Worm (Caenorhabditis elegans) whole organism, L2 larva: ENCODE results near the gene gly-9.

Experiments used
- C34F6.9 ChIP-seq: fragments of 150-350 bp; optimal IDR thresholded peaks from 2 replicates; lab custom pipeline; 2014; ENCODE audit warnings: missing biosample characterization, missing genetic modification characterization
- F13H6.1 ChIP-seq: sonication (generic microtip); optimal IDR thresholded peaks from 2 replicates; lab custom pipeline; 2016; ENCODE audit warnings: missing genetic modification characterization, missing compliant biosample characterization
- R02D3.7 ChIP-seq: fragments of 150-350 bp; optimal IDR thresholded peaks from 2 replicates; lab custom pipeline; 2014; ENCODE audit warnings: missing biosample characterization, missing genetic modification characterization
- Y55F3AM.14 ChIP-seq: fragments of 200-800 bp; sonication (Bioruptor generic); optimal IDR thresholded peaks from 2 replicates; lab custom pipeline; 2018; ENCODE audit warnings: mild to moderate bottlenecking, missing genetic modification characterization, missing compliant biosample characterization
- ZK546.5 ChIP-seq: sonication (generic microtip); optimal IDR thresholded peaks from 2 replicates; lab custom pipeline; 2017; ENCODE audit warnings: missing biosample characterization, missing genetic modification characterization
- ama-1 ChIP-seq: fragments of 150-350 bp; optimal IDR thresholded peaks from 2 replicates; lab custom pipeline; 2018; ENCODE audit warnings: inconsistent platforms
- blmp-1 ChIP-seq: sonication (generic microtip); optimal IDR thresholded peaks from 2 replicates; lab custom pipeline; 2017; ENCODE audit warnings: missing genetic modification characterization, mild to moderate bottlenecking, missing compliant biosample characterization, antibody characterized with exemption, moderate library complexity; ENCODE audit not compliant: insufficient read depth
- crh-2 ChIP-seq: sonication (generic microtip); optimal IDR thresholded peaks from 2 replicates; lab custom pipeline; 2017; ENCODE audit warnings: missing biosample characterization, missing genetic modification characterization
- dmd-4 ChIP-seq: sonication (generic microtip); optimal IDR thresholded peaks from 2 replicates; lab custom pipeline; 2017; ENCODE audit warnings: missing biosample characterization, missing genetic modification characterization
- egl-27 ChIP-seq: sonication (generic microtip); optimal IDR thresholded peaks from 3 replicates; lab custom pipeline; 2017; ENCODE audit warnings: missing biosample characterization, missing genetic modification reagents, missing genetic modification characterization
- elt-1 ChIP-seq: fragments of 150-350 bp; optimal IDR thresholded peaks from 2 replicates; lab custom pipeline; 2014; ENCODE audit warnings: missing biosample characterization, missing genetic modification characterization
- fos-1 ChIP-seq: fragments of 150-350 bp; optimal IDR thresholded peaks from 2 replicates; lab custom pipeline; 2014; ENCODE audit warnings: missing biosample characterization, missing genetic modification characterization
- gmeb-1 ChIP-seq: fragments of 150-350 bp; optimal IDR thresholded peaks from 2 replicates; lab custom pipeline; 2014; ENCODE audit warnings: missing biosample characterization, missing genetic modification characterization
- lin-11 ChIP-seq: fragments of 150-350 bp; sonication (generic microtip); optimal IDR thresholded peaks from 2 replicates; lab custom pipeline; 2014; ENCODE audit warnings: missing biosample characterization, missing genetic modification characterization, inconsistent platforms, mixed read lengths
- lin-13 ChIP-seq: fragments of 150-350 bp; optimal IDR thresholded peaks from 2 replicates; lab custom pipeline; 2014; ENCODE audit warnings: missing biosample characterization, missing genetic modification reagents, missing genetic modification characterization
- lin-39 ChIP-seq: fragments of 150-350 bp; optimal IDR thresholded peaks from 2 replicates; lab custom pipeline; 2014; ENCODE audit warnings: missing biosample characterization, missing genetic modification reagents, missing genetic modification characterization
- lsy-2 ChIP-seq, 2 experiments: fragments of 150-350 bp in 1 of 2; sonication (generic microtip) in 1 of 2; optimal IDR thresholded peaks; 2 replicates each; lab custom pipeline; 2014 to 2017; ENCODE audit warnings: missing biosample characterization in 2 of 2, missing genetic modification characterization in 2 of 2
- mab-5 ChIP-seq: fragments of 150-350 bp; optimal IDR thresholded peaks from 2 replicates; lab custom pipeline; 2014; ENCODE audit warnings: missing biosample characterization, missing genetic modification characterization
- mdl-1 ChIP-seq, 2 experiments: fragments of 150-350 bp in 1 of 2; sonication (generic microtip) in 1 of 2; optimal IDR thresholded peaks; 2 replicates each; lab custom pipeline; 2017; ENCODE audit warnings: missing biosample characterization in 2 of 2, missing genetic modification characterization in 2 of 2
- nhr-10 ChIP-seq: sonication (generic microtip); optimal IDR thresholded peaks from 2 replicates; lab custom pipeline; 2017; ENCODE audit warnings: missing biosample characterization, missing genetic modification characterization
- nhr-11 ChIP-seq: fragments of 150-350 bp; optimal IDR thresholded peaks from 2 replicates; lab custom pipeline; 2014; ENCODE audit warnings: missing biosample characterization, missing genetic modification characterization
- nhr-12 ChIP-seq: fragments of 150-350 bp; optimal IDR thresholded peaks from 2 replicates; lab custom pipeline; 2014; ENCODE audit warnings: missing biosample characterization, missing genetic modification characterization
- nhr-129 ChIP-seq: fragments of 150-350 bp; optimal IDR thresholded peaks from 2 replicates; lab custom pipeline; 2014; ENCODE audit warnings: missing biosample characterization, missing genetic modification characterization
- nhr-21 ChIP-seq: fragments of 150-350 bp; optimal IDR thresholded peaks from 2 replicates; lab custom pipeline; 2014; ENCODE audit warnings: missing biosample characterization, missing genetic modification characterization
- nhr-23 ChIP-seq: fragments of 150-350 bp; optimal IDR thresholded peaks from 2 replicates; lab custom pipeline; 2014; ENCODE audit warnings: missing biosample characterization, missing genetic modification reagents, missing genetic modification characterization
- nhr-237 ChIP-seq: fragments of 150-350 bp; optimal IDR thresholded peaks from 2 replicates; lab custom pipeline; 2014; ENCODE audit warnings: missing biosample characterization, missing genetic modification characterization
- nhr-25 ChIP-seq: fragments of 150-350 bp; sonication (generic microtip); optimal IDR thresholded peaks from 3 replicates; lab custom pipeline; 2014; ENCODE audit warnings: missing biosample characterization, missing genetic modification characterization
- nhr-6 ChIP-seq: fragments of 150-350 bp; optimal IDR thresholded peaks from 2 replicates; lab custom pipeline; 2014; ENCODE audit warnings: missing biosample characterization, missing genetic modification characterization
- nhr-77 ChIP-seq: fragments of 150-350 bp; optimal IDR thresholded peaks from 2 replicates; lab custom pipeline; 2014; ENCODE audit warnings: missing biosample characterization, missing genetic modification characterization
- peb-1 ChIP-seq: fragments of 150-350 bp; optimal IDR thresholded peaks from 2 replicates; lab custom pipeline; 2014; ENCODE audit warnings: missing biosample characterization, missing genetic modification characterization
- sem-4 ChIP-seq: fragments of 150-350 bp; optimal IDR thresholded peaks from 2 replicates; lab custom pipeline; 2014; ENCODE audit warnings: missing biosample characterization, missing genetic modification reagents, missing genetic modification characterization
- skn-1 ChIP-seq: sonication (generic microtip); optimal IDR thresholded peaks from 2 replicates; lab custom pipeline; 2017; ENCODE audit warnings: missing biosample characterization, missing genetic modification characterization
- sma-3 ChIP-seq: sonication (generic microtip); optimal IDR thresholded peaks from 2 replicates; lab custom pipeline; 2016; ENCODE audit warnings: missing genetic modification reagents, missing genetic modification characterization, missing compliant biosample characterization
- sma-9 ChIP-seq, 2 experiments: fragments of 150-350 bp in 1 of 2; sonication (generic microtip) in 1 of 2; optimal IDR thresholded peaks; 2 replicates each; lab custom pipeline; 2014 to 2016; ENCODE audit warnings: missing genetic modification characterization in 2 of 2, mild to moderate bottlenecking in 1 of 2, missing biosample characterization in 1 of 2, missing compliant biosample characterization in 1 of 2, missing genetic modification reagents in 1 of 2, moderate library complexity in 1 of 2
- snpc-4 ChIP-seq: fragments of 150-350 bp; optimal IDR thresholded peaks from 2 replicates; lab custom pipeline; 2014; ENCODE audit warnings: missing biosample characterization, missing genetic modification characterization
- unc-39 ChIP-seq: fragments of 150-350 bp; optimal IDR thresholded peaks from 2 replicates; lab custom pipeline; 2014; ENCODE audit warnings: missing biosample characterization, missing genetic modification characterization
- unc-55 ChIP-seq: fragments of 150-350 bp; sonication (generic microtip); optimal IDR thresholded peaks from 3 replicates; lab custom pipeline; 2014; ENCODE audit warnings: missing biosample characterization, missing genetic modification reagents, missing genetic modification characterization
- unc-62 ChIP-seq: fragments of 150-350 bp; optimal IDR thresholded peaks from 2 replicates; lab custom pipeline; 2014; ENCODE audit warnings: missing biosample characterization, missing genetic modification reagents, missing genetic modification characterization
- zag-1 ChIP-seq: fragments of 150-350 bp; optimal IDR thresholded peaks from 2 replicates; lab custom pipeline; 2014; ENCODE audit warnings: missing biosample characterization, missing genetic modification characterization
- ztf-1 ChIP-seq: fragments of 200-800 bp; sonication (Bioruptor generic); conservative IDR thresholded peaks from 2 replicates; pipeline ENCODE4 v1.3.6; 2022; ENCODE audit warnings: missing genetic modification characterization, missing compliant biosample characterization
- ztf-11 ChIP-seq: sonication (generic microtip); optimal IDR thresholded peaks from 2 replicates; lab custom pipeline; 2017; ENCODE audit warnings: missing biosample characterization, missing genetic modification characterization
- ztf-4 ChIP-seq: fragments of 150-350 bp; optimal IDR thresholded peaks from 2 replicates; lab custom pipeline; 2014; ENCODE audit warnings: missing biosample characterization, missing genetic modification characterization

The gly-9 gene

ce11 chrIII:11238790-11239189, 51.6 kb downstream of the gly-9 start:
- TF ChIP-seq sma-9 (GFP tag; optimal IDR thresholded peaks at IDR 0.05; lab: Kevin White, UChicago) (no peak), sma-9 (tag; optimal IDR thresholded peaks at IDR 0.05; lab: Kevin White, UChicago) (no peak), unc-62 (GFP tag; lab: Kevin White, UChicago) (no peak), nhr-12 (tag; lab: Kevin White, UChicago) (no peak), sem-4 (tag; lab: Kevin White, UChicago) (no peak), ztf-1 (GFP tag; lab: Robert Waterston, UW) (no peak), nhr-129 (tag; lab: Kevin White, UChicago) (no peak), unc-39 (tag; lab: Kevin White, UChicago) (no peak), nhr-10 (tag; lab: Kevin White, UChicago) (no peak), F13H6.1 (tag; lab: Kevin White, UChicago) (no peak), ztf-11 (tag; lab: Kevin White, UChicago) (no peak), C34F6.9 (no peak), mdl-1 (tag; optimal IDR thresholded peaks at IDR 0.05; lab: Kevin White, UChicago) (no peak), peb-1 (no peak), crh-2 (tag; lab: Kevin White, UChicago) (no peak), mab-5 (tag; lab: Kevin White, UChicago) (no peak), skn-1 (tag; lab: Kevin White, UChicago) (no peak), lsy-2 (tag; optimal IDR thresholded peaks at IDR 0.05; lab: Kevin White, UChicago) (no peak)

- no peak for TF ChIP-seq nhr-25
- no peak for TF ChIP-seq nhr-237
- no peak for TF ChIP-seq nhr-11 (tag; lab: Kevin White, UChicago)
- TF ChIP-seq nhr-10 (tag; lab: Kevin White, UChicago) = no peak
- no peak for TF ChIP-seq lin-11 (tag; lab: Kevin White, UChicago)
- TF ChIP-seq R02D3.7 (tag; lab: Kevin White, UChicago) = no peak
- TF ChIP-seq crh-2 (tag; lab: Kevin White, UChicago) = no peak
- no peak for TF ChIP-seq ama-1 (lab: Kevin White, UChicago)
- TF ChIP-seq Y55F3AM.14 (GFP tag; lab: Kevin White, UChicago) = no peak
- no peak for TF ChIP-seq mab-5 (tag; lab: Kevin White, UChicago)
- TF ChIP-seq nhr-23 (tag; lab: Kevin White, UChicago) = no peak
- no peak for TF ChIP-seq ZK546.5 (tag; lab: Kevin White, UChicago)
- no peak for TF ChIP-seq unc-39 (tag; lab: Kevin White, UChicago)
- no peak for TF ChIP-seq lin-39
These were observed 52.1 kb downstream of the gly-9 start for ce11 chrIII:11238309-11238708.

ce11 chrIII:11237741-11238140, 52.6 kb downstream of the gly-9 start:
- TF ChIP-seq R02D3.7 (tag; lab: Kevin White, UChicago) (no peak), sma-3 (GFP tag; lab: Kevin White, UChicago) (no peak), zag-1 (tag; lab: Kevin White, UChicago) (no peak), nhr-12 (tag; lab: Kevin White, UChicago) (no peak), crh-2 (tag; lab: Kevin White, UChicago) (no peak), Y55F3AM.14 (GFP tag; lab: Kevin White, UChicago) (no peak), nhr-129 (tag; lab: Kevin White, UChicago) (no peak), nhr-77 (tag; lab: Kevin White, UChicago) (no peak), skn-1 (tag; lab: Kevin White, UChicago) (no peak), elt-1 (no peak), mab-5 (tag; lab: Kevin White, UChicago) (no peak), peb-1 (no peak), egl-27 (tag; lab: Kevin White, UChicago) (no peak), dmd-4 (tag; lab: Kevin White, UChicago) (no peak), nhr-6 (tag; lab: Kevin White, UChicago) (no peak), lin-39 (no peak)
- TF ChIP-seq, all 48 proteins: peak for 0

ce11 chrIII:11236788-11237187, 53.6 kb downstream of the gly-9 start, which contains the start of the genes Y47D3A.14 and aakb-2:
Gene Y47D3A.14, minus strand, starts transcription at chrIII:11236868.
Gene aakb-2, plus strand, starts transcription at chrIII:11237143.
- TF ChIP-seq crh-2 (tag; lab: Kevin White, UChicago) = peak; percentile 43
- TF ChIP-seq nhr-10 (tag; lab: Kevin White, UChicago) = no peak
- TF ChIP-seq zag-1 (tag; lab: Kevin White, UChicago) = no peak
- peak; percentile 57 for TF ChIP-seq lin-11 (tag; lab: Kevin White, UChicago)
- no peak for TF ChIP-seq Y55F3AM.14 (GFP tag; lab: Kevin White, UChicago)
- TF ChIP-seq unc-55 = peak; percentile 77
- no peak for TF ChIP-seq blmp-1 (tag; lab: Kevin White, UChicago)
- TF ChIP-seq fos-1 (tag; lab: Kevin White, UChicago) = no peak
- TF ChIP-seq ztf-4 = peak; percentile 7
- TF ChIP-seq sma-9 (GFP tag; optimal IDR thresholded peaks at IDR 0.05; lab: Kevin White, UChicago) = peak; percentile 57
- no peak for TF ChIP-seq sma-9 (tag; optimal IDR thresholded peaks at IDR 0.05; lab: Kevin White, UChicago)
- TF ChIP-seq lin-13 (GFP tag; lab: Kevin White, UChicago) = peak; percentile 36
- TF ChIP-seq lsy-2 (tag; optimal IDR thresholded peaks at IDR 0.05; lab: Kevin White, UChicago) = peak in 1 of 2 experiments; percentile 62
- TF ChIP-seq gmeb-1 (tag; lab: Kevin White, UChicago) = peak; percentile 40
- TF ChIP-seq sma-3 (GFP tag; lab: Kevin White, UChicago) = peak; percentile 45
- peak; percentile 56 for TF ChIP-seq C34F6.9
- TF ChIP-seq nhr-21 (tag; lab: Kevin White, UChicago) = peak; percentile 25
- no peak for TF ChIP-seq elt-1
- peak; percentile 34 for TF ChIP-seq snpc-4 (tag; lab: Kevin White, UChicago)
- TF ChIP-seq F13H6.1 (tag; lab: Kevin White, UChicago) = peak; percentile 26
- TF ChIP-seq nhr-237 = no peak
- TF ChIP-seq nhr-129 (tag; lab: Kevin White, UChicago) = peak; percentile 0
- peak; percentile 21 for TF ChIP-seq nhr-25
